Fruit fly (Drosophila melanogaster) Kc167 (cell line): Measurements from ENCODE around the gene RpL13.

Experiments used
- Myc ChIP-seq: fragments of >200 bp; optimal IDR thresholded peaks from 2 replicates; lab custom pipeline; 2017; ENCODE audit warnings: missing external identifiers
- Sin3A ChIP-seq: fragments of >200 bp; optimal IDR thresholded peaks from 2 replicates; lab custom pipeline; 2018; ENCODE audit warnings: missing external identifiers
- h ChIP-seq: fragments of >200 bp; optimal IDR thresholded peaks from 3 replicates; lab custom pipeline; 2018; ENCODE audit warnings: missing external identifiers
- insv ChIP-seq: fragments of >200 bp; optimal IDR thresholded peaks from 3 replicates; lab custom pipeline; 2018; ENCODE audit warnings: missing external identifiers
- psq ChIP-seq: fragments of >200 bp; optimal IDR thresholded peaks from 2 replicates; lab custom pipeline; 2017; ENCODE audit warnings: missing external identifiers
- ttk ChIP-seq: sonication (Bioruptor generic); optimal IDR thresholded peaks from 2 replicates; lab custom pipeline; 2017; ENCODE audit warnings: missing external identifiers

- TF ChIP-seq Sin3A (lab: Kevin White, UChicago) (no peak), ttk (lab: Kevin White, UChicago) (no peak), h (lab: Kevin White, UChicago) (no peak), Myc (lab: Kevin White, UChicago) (no peak), psq (no peak), insv (no peak)
Observed at dm6 chr2L:9947738-9948519, 19.2 kb upstream of the RpL13 start.
